Fruit fly (Drosophila melanogaster) whole organism, embryonic: ENCODE measurements around the gene peng.

ENCODE experiments used
- Atf3 ChIP-seq: fragments of 200-800 bp; sonication (Bioruptor generic); optimal IDR thresholded peaks from 3 replicates; lab custom pipeline; 2016; ENCODE audit warnings: missing biosample characterization, missing genetic modification characterization
- CG1024 ChIP-seq: fragments of 200-800 bp; sonication (Bioruptor generic); IDR thresholded peaks from 2 replicates; pipeline ENCODE4 v1.3.6; 2022; ENCODE audit warnings: missing biosample characterization, missing genetic modification characterization
- CG10321 ChIP-seq: fragments of 200-800 bp; sonication (Bioruptor generic); IDR thresholded peaks from 2 replicates; pipeline ENCODE4 v1.3.6; 2022; ENCODE audit warnings: missing biosample characterization, missing genetic modification characterization
- CG11093 ChIP-seq: fragments of 200-800 bp; sonication (Bioruptor generic); IDR thresholded peaks from 3 replicates; pipeline ENCODE4 v1.3.6; 2022; ENCODE audit warnings: missing biosample characterization, missing genetic modification characterization
- CG11696 ChIP-seq: fragments of 200-800 bp; sonication (Bioruptor generic); IDR thresholded peaks from 2 replicates; pipeline ENCODE4 v1.3.6; 2022; ENCODE audit warnings: missing biosample characterization, missing genetic modification characterization
- CG11723 ChIP-seq: fragments of 200-800 bp; sonication (Bioruptor generic); optimal IDR thresholded peaks from 2 replicates; lab custom pipeline; 2017; ENCODE audit warnings: missing biosample characterization, mild to moderate bottlenecking, missing genetic modification characterization
- CG12104 ChIP-seq: fragments of 200-800 bp; sonication (Bioruptor generic); optimal IDR thresholded peaks from 3 replicates; lab custom pipeline; 2016; ENCODE audit warnings: missing biosample characterization, missing genetic modification characterization
- CG12155 ChIP-seq: fragments of 200-800 bp; sonication (Bioruptor generic); optimal IDR thresholded peaks from 3 replicates; lab custom pipeline; 2016; ENCODE audit warnings: missing biosample characterization, missing genetic modification characterization
- CG12391 ChIP-seq: fragments of 200-800 bp; sonication (Bioruptor generic); optimal IDR thresholded peaks from 3 replicates; lab custom pipeline; 2018; ENCODE audit warnings: missing biosample characterization, mild to moderate bottlenecking, missing genetic modification characterization, moderate library complexity
- CG13424 ChIP-seq: fragments of 200-800 bp; sonication (Bioruptor generic); optimal IDR thresholded peaks from 2 replicates; lab custom pipeline; 2019; ENCODE audit warnings: missing biosample characterization, mild to moderate bottlenecking, missing genetic modification characterization, moderate library complexity
- CG14860 ChIP-seq: fragments of 200-800 bp; sonication (Bioruptor generic); IDR thresholded peaks from 3 replicates; pipeline ENCODE4 v1.3.6; 2022; ENCODE audit warnings: missing biosample characterization, missing genetic modification characterization; ENCODE audit not compliant: partially characterized antibody
- CG15073 ChIP-seq: fragments of 200-800 bp; sonication (Bioruptor generic); optimal IDR thresholded peaks from 2 replicates; lab custom pipeline; 2016; ENCODE audit warnings: missing biosample characterization, missing genetic modification characterization
- CG15479 ChIP-seq: fragments of 200-800 bp; sonication (Bioruptor generic); optimal IDR thresholded peaks from 3 replicates; lab custom pipeline; 2019; ENCODE audit warnings: missing biosample characterization, mild to moderate bottlenecking, missing genetic modification characterization, moderate library complexity
- CG1603 ChIP-seq: fragments of 200-800 bp; sonication (Bioruptor generic); optimal IDR thresholded peaks from 2 replicates; lab custom pipeline; 2019; ENCODE audit warnings: missing biosample characterization, mild to moderate bottlenecking, missing genetic modification characterization, moderate library complexity
- CG16815 ChIP-seq: fragments of 200-800 bp; sonication (Bioruptor generic); optimal IDR thresholded peaks from 3 replicates; lab custom pipeline; 2017; ENCODE audit warnings: missing biosample characterization, mild to moderate bottlenecking, missing genetic modification characterization
- CG17361 ChIP-seq: fragments of 200-800 bp; sonication (Bioruptor generic); IDR thresholded peaks from 3 replicates; pipeline ENCODE4 v1.3.6; 2022; ENCODE audit warnings: missing biosample characterization, missing genetic modification characterization
- CG2712 ChIP-seq: fragments of 200-800 bp; optimal IDR thresholded peaks from 3 replicates; lab custom pipeline; 2019; ENCODE audit warnings: missing biosample characterization, mild to moderate bottlenecking, missing genetic modification characterization, moderate library complexity
- CG34422 ChIP-seq: fragments of 200-800 bp; sonication (Bioruptor generic); IDR thresholded peaks from 3 replicates; pipeline ENCODE4 v1.3.6; 2022; ENCODE audit warnings: missing biosample characterization, missing genetic modification characterization
- CG4617 ChIP-seq: fragments of 200-800 bp; sonication (Bioruptor generic); optimal IDR thresholded peaks from 3 replicates; lab custom pipeline; 2016; ENCODE audit warnings: missing biosample characterization, missing genetic modification characterization, borderline replicate concordance
- CG4707 ChIP-seq: fragments of 200-800 bp; sonication (Bioruptor generic); optimal IDR thresholded peaks from 2 replicates; lab custom pipeline; 2018; ENCODE audit warnings: missing biosample characterization, mild to moderate bottlenecking, missing genetic modification characterization, moderate library complexity
- CG5180 ChIP-seq: fragments of 200-800 bp; sonication (Bioruptor generic); optimal IDR thresholded peaks from 3 replicates; lab custom pipeline; 2017; ENCODE audit warnings: missing biosample characterization, missing genetic modification characterization, mild to moderate bottlenecking, moderate library complexity, missing genetic modification reagents
- CG7963 ChIP-seq: fragments of 200-800 bp; sonication (Bioruptor generic); IDR thresholded peaks from 3 replicates; pipeline ENCODE4 v1.3.6; 2022; ENCODE audit warnings: missing biosample characterization, missing genetic modification characterization; ENCODE audit not compliant: partially characterized antibody
- CG9876 ChIP-seq: fragments of 200-800 bp; sonication (Bioruptor generic); optimal IDR thresholded peaks from 2 replicates; lab custom pipeline; 2016; ENCODE audit warnings: missing biosample characterization, missing genetic modification characterization
- Ets65A ChIP-seq: fragments of 200-800 bp; sonication (Bioruptor generic); peaks from one replicate; lab custom pipeline; 2016; ENCODE audit warnings: missing biosample characterization, missing genetic modification characterization
- H15 ChIP-seq: fragments of 200-800 bp; sonication (Bioruptor generic); IDR thresholded peaks from 3 replicates; pipeline ENCODE4 v1.3.6; 2022; ENCODE audit warnings: missing biosample characterization, missing genetic modification characterization
- Hand ChIP-seq: fragments of 200-800 bp; sonication (Bioruptor generic); optimal IDR thresholded peaks from 2 replicates; lab custom pipeline; 2017; ENCODE audit warnings: mild to moderate bottlenecking, missing biosample characterization, missing genetic modification reagents, missing genetic modification characterization
- Hmr ChIP-seq: fragments of 200-800 bp; sonication (Bioruptor generic); optimal IDR thresholded peaks from 3 replicates; lab custom pipeline; 2017; ENCODE audit warnings: mild to moderate bottlenecking, missing biosample characterization, missing genetic modification reagents, missing genetic modification characterization
- MTF-1 ChIP-seq: fragments of 200-800 bp; sonication (Bioruptor generic); optimal IDR thresholded peaks from 2 replicates; lab custom pipeline; 2018; ENCODE audit warnings: missing biosample characterization, mild to moderate bottlenecking, missing genetic modification characterization, borderline replicate concordance
- Nf-YB ChIP-seq: fragments of 200-800 bp; sonication (Bioruptor generic); optimal IDR thresholded peaks from 3 replicates; lab custom pipeline; 2019; ENCODE audit warnings: missing biosample characterization, mild to moderate bottlenecking, missing genetic modification characterization, moderate library complexity
- Opbp ChIP-seq: fragments of 200-800 bp; sonication (Bioruptor generic); IDR thresholded peaks from 3 replicates; pipeline ENCODE4 v1.3.6; 2022; ENCODE audit warnings: missing biosample characterization, missing genetic modification characterization; ENCODE audit not compliant: partially characterized antibody
- Side ChIP-seq: fragments of 200-800 bp; sonication (Bioruptor generic); optimal IDR thresholded peaks from 2 replicates; lab custom pipeline; 2016; ENCODE audit warnings: missing biosample characterization, missing genetic modification characterization
- abd-A ChIP-seq: fragments of 200-800 bp; sonication (Bioruptor generic); optimal IDR thresholded peaks from 3 replicates; lab custom pipeline; 2019; ENCODE audit warnings: missing biosample characterization, mild to moderate bottlenecking, missing genetic modification characterization, moderate library complexity
- ato ChIP-seq: fragments of 200-800 bp; sonication (Bioruptor generic); IDR thresholded peaks from 2 replicates; pipeline ENCODE4 v1.3.6; 2022; ENCODE audit warnings: missing biosample characterization, missing genetic modification characterization; ENCODE audit not compliant: partially characterized antibody
- bab2 ChIP-seq: fragments of 200-800 bp; sonication (Bioruptor generic); optimal IDR thresholded peaks from 2 replicates; lab custom pipeline; 2016; ENCODE audit warnings: missing biosample characterization, missing genetic modification characterization
- bbx ChIP-seq: fragments of 200-800 bp; sonication (Bioruptor generic); IDR thresholded peaks from 2 replicates; pipeline ENCODE4 v1.3.6; 2022; ENCODE audit warnings: missing biosample characterization, missing genetic modification characterization; ENCODE audit not compliant: partially characterized antibody
- eve ChIP-seq, 2 experiments: fragments of >200 bp; optimal IDR thresholded peaks; 2 replicates each; lab custom pipeline; 2017; ENCODE audit warnings: missing biosample characterization in 2 of 2, missing genetic modification characterization in 2 of 2
- gce ChIP-seq: fragments of 200-800 bp; sonication (Bioruptor generic); IDR thresholded peaks from 3 replicates; pipeline ENCODE4 v1.3.6; 2022; ENCODE audit warnings: missing biosample characterization, missing genetic modification characterization
- gfzf ChIP-seq: fragments of 200-800 bp; sonication (Bioruptor generic); optimal IDR thresholded peaks from 2 replicates; lab custom pipeline; 2016; ENCODE audit warnings: missing biosample characterization, mild to moderate bottlenecking, missing genetic modification characterization, moderate library complexity
- gt ChIP-seq: fragments of 200-800 bp; sonication (Bioruptor generic); IDR thresholded peaks from 2 replicates; pipeline ENCODE4 v1.3.6; 2022; ENCODE audit warnings: missing biosample characterization, missing genetic modification characterization
- ind ChIP-seq: fragments of 200-800 bp; sonication (Bioruptor generic); optimal IDR thresholded peaks from 3 replicates; lab custom pipeline; 2016; ENCODE audit warnings: missing biosample characterization, missing genetic modification characterization
- lola ChIP-seq, 3 experiments: fragments of >200 bp in 2 of 3; fragments of 200-800 bp in 1 of 3; sonication (Bioruptor generic) in 1 of 3; optimal IDR thresholded peaks; 2 replicates each; lab custom pipeline; 2017 to 2019; ENCODE audit warnings: missing biosample characterization in 3 of 3, missing genetic modification characterization in 3 of 3, mild to moderate bottlenecking in 1 of 3, moderate library complexity in 1 of 3
- oc ChIP-seq: fragments of 200-800 bp; sonication (Bioruptor generic); optimal IDR thresholded peaks from 2 replicates; lab custom pipeline; 2018; ENCODE audit warnings: missing biosample characterization, mild to moderate bottlenecking, missing genetic modification characterization, moderate library complexity
- so ChIP-seq: fragments of 200-800 bp; sonication (Bioruptor generic); IDR thresholded peaks from 3 replicates; pipeline ENCODE4 v1.3.6; 2022; ENCODE audit warnings: missing biosample characterization, missing genetic modification characterization
- sob ChIP-seq: fragments of 200-800 bp; sonication (Bioruptor generic); IDR thresholded peaks from 2 replicates; pipeline ENCODE4 v1.3.6; 2022; ENCODE audit warnings: missing biosample characterization, missing genetic modification characterization
- ssp ChIP-seq: fragments of 200-800 bp; sonication (Bioruptor generic); IDR thresholded peaks from 2 replicates; pipeline ENCODE4 v1.3.6; 2022; ENCODE audit warnings: missing biosample characterization, missing genetic modification characterization
- tgo ChIP-seq: fragments of 200-800 bp; sonication (Bioruptor generic); IDR thresholded peaks from 3 replicates; pipeline ENCODE4 v1.3.6; 2022; ENCODE audit warnings: missing biosample characterization, missing genetic modification characterization
- vvl ChIP-seq: fragments of 200-800 bp; sonication (Bioruptor generic); IDR thresholded peaks from 2 replicates; pipeline ENCODE4 v1.3.6; 2022; ENCODE audit warnings: missing biosample characterization, missing genetic modification characterization
- wdn ChIP-seq: fragments of 200-800 bp; sonication (Bioruptor generic); IDR thresholded peaks from 2 replicates; pipeline ENCODE4 v1.3.6; 2022; ENCODE audit warnings: missing biosample characterization, missing genetic modification characterization
- zfh2 ChIP-seq: fragments of 200-800 bp; sonication (Bioruptor generic); optimal IDR thresholded peaks from 2 replicates; lab custom pipeline; 2016; ENCODE audit warnings: missing biosample characterization, missing genetic modification characterization

Gene peng

dm6 chrX:21319202-21319772 is 30.4 kb downstream of the peng start, which contains the start of the genes SLIRP1 and anox (continued):
- peak; percentile 93 for TF ChIP-seq CG12391 (tag; lab: Kevin White, UChicago)
- TF ChIP-seq abd-A (tag; lab: Kevin White, UChicago), result no peak
- TF ChIP-seq CG4617 (GFP tag; lab: Kevin White, UChicago), result peak; percentile 55
- peak; percentile 91 for TF ChIP-seq CG13424 (tag; lab: Kevin White, UChicago)
- TF ChIP-seq lola (GFP tag; optimal IDR thresholded peaks at IDR 0.05; lab: Kevin White, UChicago), result peak in 1 of 3 experiments; percentile 92
- peak; percentile 61; the same call in 2 of the 3 replicates for TF ChIP-seq CG34422 (GFP tag; lab: Robert Waterston, UW)
- TF ChIP-seq CG11093 (GFP tag; lab: Robert Waterston, UW), result peak; percentile 67
- TF ChIP-seq wdn (GFP tag; lab: Robert Waterston, UW), result peak; percentile 38; the same call in 1 of the 2 replicates
- TF ChIP-seq vvl, result peak; percentile 80
- peak; percentile 68 for TF ChIP-seq ssp (GFP tag; lab: Robert Waterston, UW)
- peak; percentile 63 for TF ChIP-seq CG5180 (GFP tag; lab: Kevin White, UChicago)
- no peak for TF ChIP-seq CG15479 (GFP tag; lab: Kevin White, UChicago)
- peak; percentile 85 for TF ChIP-seq tgo
- no peak for TF ChIP-seq CG1024 (GFP tag; lab: Robert Waterston, UW)
- peak; percentile 51 for TF ChIP-seq Atf3 (GFP tag; lab: Kevin White, UChicago)
- TF ChIP-seq CG15073 (GFP tag; lab: Kevin White, UChicago), result peak; percentile 7
- TF ChIP-seq so (GFP tag; lab: Robert Waterston, UW), result no peak; the same call in 2 of the 3 replicates
- peak; percentile 79 for TF ChIP-seq Hand (GFP tag; lab: Kevin White, UChicago)
- peak; percentile 68 for TF ChIP-seq Ets65A (GFP tag; lab: Kevin White, UChicago)
- TF ChIP-seq Opbp (GFP tag; lab: Robert Waterston, UW), result no peak
- TF ChIP-seq gfzf, result no peak
- peak; percentile 92 for TF ChIP-seq CG2712 (tag; lab: Kevin White, UChicago)
- peak; percentile 72 for TF ChIP-seq Nf-YB (GFP tag; lab: Kevin White, UChicago)
- peak; percentile 52 for TF ChIP-seq CG4707 (GFP tag; lab: Kevin White, UChicago)
- peak; percentile 66 for TF ChIP-seq CG1603
- peak; percentile 72 for TF ChIP-seq H15 (GFP tag; lab: Robert Waterston, UW)
- TF ChIP-seq CG10321 (GFP tag; lab: Robert Waterston, UW), result peak; percentile 22; the same call in 1 of the 2 replicates
- TF ChIP-seq CG12104 (GFP tag; lab: Kevin White, UChicago), result peak; percentile 81
- no peak; the same call in 2 of the 3 replicates for TF ChIP-seq gce (GFP tag; lab: Robert Waterston, UW)
- TF ChIP-seq sob (GFP tag; lab: Robert Waterston, UW), result peak; percentile 70
- TF ChIP-seq eve (GFP tag; optimal IDR thresholded peaks at IDR 0.05; lab: Kevin White, UChicago), result no peak
- peak; percentile 77 for TF ChIP-seq CG12155
- TF ChIP-seq bab2 (GFP tag; lab: Kevin White, UChicago), result peak; percentile 68
- TF ChIP-seq CG14860, result no peak
- TF ChIP-seq CG11696 (GFP tag; lab: Robert Waterston, UW), result no peak
- TF ChIP-seq oc (tag; lab: Kevin White, UChicago), result peak; percentile 74
- peak; percentile 75 for TF ChIP-seq zfh2 (GFP tag; lab: Kevin White, UChicago)
- TF ChIP-seq CG9876, result peak; percentile 45
- TF ChIP-seq Hmr (GFP tag; lab: Kevin White, UChicago), result peak; percentile 90
- peak; percentile 88 for TF ChIP-seq ind
- TF ChIP-seq gt, result peak; percentile 50
- no peak for TF ChIP-seq ato (GFP tag; lab: Robert Waterston, UW)
- TF ChIP-seq CG16815 (GFP tag; lab: Kevin White, UChicago), result peak; percentile 86
- TF ChIP-seq MTF-1 (GFP tag; lab: Kevin White, UChicago), result no peak
- TF ChIP-seq bbx (GFP tag; lab: Robert Waterston, UW), result no peak
- TF ChIP-seq CG11723 (GFP tag; lab: Kevin White, UChicago), result peak; percentile 56
- peak; percentile 95 for TF ChIP-seq CG17361 (GFP tag; lab: Robert Waterston, UW)
- no peak for TF ChIP-seq CG7963 (GFP tag; lab: Robert Waterston, UW)
- peak; percentile 69 for TF ChIP-seq Side (GFP tag; lab: Kevin White, UChicago)
